Fruit fly (Drosophila melanogaster): ENCODE measurements around the gene CG33253.

Gene CG33253

dm6 chrX:19152570-19153287, 30.5 kb upstream of the CG33253 start (continued):
- TF ChIP-seq CG12104 (GFP tag; optimal IDR thresholded peaks at IDR 0.05): peak; percentile 61
- no peak for TF ChIP-seq Antp (GFP tag; optimal IDR thresholded peaks at IDR 0.05)
- TF ChIP-seq dimm (GFP tag; IDR thresholded peaks at IDR 0.05): no peak
- peak; percentile 35; the same call in 1 of the 2 replicates for TF ChIP-seq Atf6 (GFP tag; IDR thresholded peaks at IDR 0.05)
- no peak for TF ChIP-seq rib (GFP tag; IDR thresholded peaks at IDR 0.05)
- no peak for TF ChIP-seq CG3163 (GFP tag; optimal IDR thresholded peaks at IDR 0.05)
- no peak for TF ChIP-seq Sry-β (GFP tag; optimal IDR thresholded peaks at IDR 0.05)
- peak; percentile 45; the same call in 1 of the 2 replicates for TF ChIP-seq ranshi (GFP tag; IDR thresholded peaks at IDR 0.05)
- TF ChIP-seq Dbx (GFP tag; IDR thresholded peaks at IDR 0.05): no peak
- peak; percentile 49 for TF ChIP-seq D19A (tag; optimal IDR thresholded peaks at IDR 0.05)
- TF ChIP-seq CG31388 (GFP tag; optimal IDR thresholded peaks at IDR 0.05): no peak
- peak; percentile 7 for TF ChIP-seq CG18476 (GFP tag; optimal IDR thresholded peaks at IDR 0.05)
- TF ChIP-seq yki (optimal IDR thresholded peaks at IDR 0.05): no peak
- no peak for TF ChIP-seq Stat92E (GFP tag; optimal IDR thresholded peaks at IDR 0.05)
- TF ChIP-seq cg (GFP tag; optimal IDR thresholded peaks at IDR 0.05): no peak
- no peak for TF ChIP-seq CG16863 (GFP tag; optimal IDR thresholded peaks at IDR 0.05)
- no peak for TF ChIP-seq Deaf1 (tag; optimal IDR thresholded peaks at IDR 0.05)
- no peak for TF ChIP-seq Poxn (GFP tag; IDR thresholded peaks at IDR 0.05)
- no peak for TF ChIP-seq CG8290 (GFP tag; optimal IDR thresholded peaks at IDR 0.05)
- no peak for TF ChIP-seq CG8290 (tag; optimal IDR thresholded peaks at IDR 0.05)
- TF ChIP-seq MTF-1 (GFP tag; optimal IDR thresholded peaks at IDR 0.05; ENCODE audit: borderline replicate concordance): no peak
- TF ChIP-seq oc (tag; optimal IDR thresholded peaks at IDR 0.05): no peak
- TF ChIP-seq Chrac-16 (GFP tag; optimal IDR thresholded peaks at IDR 0.05): peak; percentile 37
- peak; percentile 34 for TF ChIP-seq Hsf (GFP tag; optimal IDR thresholded peaks at IDR 0.05)
- TF ChIP-seq cas (GFP tag; IDR thresholded peaks at IDR 0.05): no peak
- TF ChIP-seq tgo (GFP tag; IDR thresholded peaks at IDR 0.05): peak; percentile 49; the same call in 2 of the 3 replicates
- TF ChIP-seq CG31365 (tag; optimal IDR thresholded peaks at IDR 0.05): no peak
- TF ChIP-seq CG17568 (GFP tag; optimal IDR thresholded peaks at IDR 0.05): no peak
- no peak for TF ChIP-seq Awh (GFP tag; IDR thresholded peaks at IDR 0.05)
- no peak for TF ChIP-seq CG7745 (tag; optimal IDR thresholded peaks at IDR 0.05)
- TF ChIP-seq CG10654 (GFP tag; optimal IDR thresholded peaks at IDR 0.05): peak; percentile 49
- peak; percentile 56 for TF ChIP-seq CG1602 (GFP tag; optimal IDR thresholded peaks at IDR 0.05)
- peak; percentile 27; the same call in 1 of the 2 replicates for TF ChIP-seq wor (GFP tag; IDR thresholded peaks at IDR 0.05)
- peak; percentile 66 for TF ChIP-seq Blimp-1 (GFP tag; optimal IDR thresholded peaks at IDR 0.05)
- TF ChIP-seq CG8281 (tag; optimal IDR thresholded peaks at IDR 0.05): no peak
- no peak for TF ChIP-seq Dip3 (GFP tag; optimal IDR thresholded peaks at IDR 0.05)
- peak; percentile 40 for TF ChIP-seq HHEX (GFP tag; optimal IDR thresholded peaks at IDR 0.05)
- no peak for TF ChIP-seq sr (GFP tag; IDR thresholded peaks at IDR 0.05)
- 0 out of 2 replicates have a peak, but pooled peaks have one; percentile 28 for TF ChIP-seq CG17328 (GFP tag; IDR thresholded peaks at IDR 0.05)
- peak; percentile 39 for TF ChIP-seq salm (tag; optimal IDR thresholded peaks at IDR 0.05)
- TF ChIP-seq onecut (GFP tag; IDR thresholded peaks at IDR 0.05): no peak
- no peak for TF ChIP-seq schlank (tag; optimal IDR thresholded peaks at IDR 0.05)
- TF ChIP-seq emc (GFP tag; optimal IDR thresholded peaks at IDR 0.05): no peak
- TF ChIP-seq zen (tag; optimal IDR thresholded peaks at IDR 0.05): peak; percentile 62
- TF ChIP-seq gcm (GFP tag; optimal IDR thresholded peaks at IDR 0.05): peak; percentile 51
- no peak for TF ChIP-seq bowl (GFP tag; IDR thresholded peaks at IDR 0.05)
- TF ChIP-seq Hr51 (GFP tag; optimal IDR thresholded peaks at IDR 0.05): peak in 1 of 2 experiments; percentile 79
- no peak for TF ChIP-seq CG14860 (GFP tag; IDR thresholded peaks at IDR 0.05; ENCODE audit: partially characterized antibody)
- peak; percentile 73 for TF ChIP-seq dmrt11E (tag; optimal IDR thresholded peaks at IDR 0.05)
- no peak for TF ChIP-seq nom (GFP tag; optimal IDR thresholded peaks at IDR 0.05)

Measured in whole organism, embryonic.